Fruit fly (Drosophila melanogaster) whole organism, embryonic: Measurements from ENCODE around the gene CG32121.

Experiments
- Bteb2 ChIP-seq: fragments of 200-800 bp; sonication (Bioruptor generic); optimal IDR thresholded peaks from 2 replicates; lab custom pipeline; 2016; ENCODE audit warnings: missing biosample characterization, missing genetic modification characterization
- CG10462 ChIP-seq: fragments of 200-800 bp; sonication (Bioruptor generic); optimal IDR thresholded peaks from 2 replicates; lab custom pipeline; 2016; ENCODE audit warnings: missing biosample characterization, missing genetic modification characterization
- CG12104 ChIP-seq: fragments of 200-800 bp; sonication (Bioruptor generic); optimal IDR thresholded peaks from 3 replicates; lab custom pipeline; 2016; ENCODE audit warnings: missing biosample characterization, missing genetic modification characterization
- CG12219 ChIP-seq: fragments of 200-800 bp; sonication (Bioruptor generic); optimal IDR thresholded peaks from 3 replicates; lab custom pipeline; 2018; ENCODE audit warnings: missing biosample characterization, mild to moderate bottlenecking, missing genetic modification characterization
- CG13424 ChIP-seq: fragments of 200-800 bp; sonication (Bioruptor generic); optimal IDR thresholded peaks from 2 replicates; lab custom pipeline; 2019; ENCODE audit warnings: missing biosample characterization, mild to moderate bottlenecking, missing genetic modification characterization, moderate library complexity
- CG13775 ChIP-seq: fragments of 200-800 bp; sonication (Bioruptor generic); optimal IDR thresholded peaks from 3 replicates; lab custom pipeline; 2017; ENCODE audit warnings: missing biosample characterization, mild to moderate bottlenecking, missing genetic modification characterization
- CG14710 ChIP-seq: fragments of 200-800 bp; sonication (Bioruptor generic); optimal IDR thresholded peaks from 3 replicates; lab custom pipeline; 2019; ENCODE audit warnings: missing biosample characterization, mild to moderate bottlenecking, missing genetic modification characterization, moderate library complexity
- CG1603 ChIP-seq: fragments of 200-800 bp; sonication (Bioruptor generic); optimal IDR thresholded peaks from 2 replicates; lab custom pipeline; 2019; ENCODE audit warnings: missing biosample characterization, mild to moderate bottlenecking, missing genetic modification characterization, moderate library complexity
- CG17829 ChIP-seq: fragments of 200-800 bp; optimal IDR thresholded peaks from 2 replicates; lab custom pipeline; 2019; ENCODE audit warnings: missing biosample characterization, mild to moderate bottlenecking, missing genetic modification characterization, moderate library complexity
- CG2116 ChIP-seq: fragments of 200-800 bp; sonication (Bioruptor generic); optimal IDR thresholded peaks from 3 replicates; lab custom pipeline; 2018; ENCODE audit warnings: missing biosample characterization, mild to moderate bottlenecking, missing genetic modification characterization
- CG2120 ChIP-seq: fragments of 200-800 bp; sonication (Bioruptor generic); optimal IDR thresholded peaks from 3 replicates; lab custom pipeline; 2016; ENCODE audit warnings: missing biosample characterization, missing genetic modification characterization
- CG2129 ChIP-seq: fragments of 200-800 bp; sonication (Bioruptor generic); IDR thresholded peaks from 2 replicates; pipeline ENCODE4 v1.3.6; 2022; ENCODE audit warnings: missing biosample characterization, missing genetic modification characterization; ENCODE audit not compliant: partially characterized antibody
- CG3995 ChIP-seq: fragments of 200-800 bp; sonication (Bioruptor generic); optimal IDR thresholded peaks from 3 replicates; lab custom pipeline; 2016; ENCODE audit warnings: missing biosample characterization, missing genetic modification characterization
- CG42726 ChIP-seq: fragments of 200-800 bp; sonication (Bioruptor generic); IDR thresholded peaks from 2 replicates; pipeline ENCODE4 v1.3.6; 2022; ENCODE audit warnings: missing biosample characterization, missing genetic modification characterization; ENCODE audit not compliant: partially characterized antibody
- CG6791 ChIP-seq: fragments of 200-800 bp; sonication (Bioruptor generic); IDR thresholded peaks from 3 replicates; pipeline ENCODE4 v1.3.6; 2022; ENCODE audit warnings: missing biosample characterization, missing genetic modification characterization; ENCODE audit not compliant: partially characterized antibody
- CG8290 ChIP-seq, 3 experiments: fragments of 200-800 bp; sonication (Bioruptor generic); optimal IDR thresholded peaks; 2 replicates each; lab custom pipeline; 2016 to 2019; ENCODE audit warnings: missing biosample characterization in 3 of 3, missing genetic modification characterization in 3 of 3, mild to moderate bottlenecking in 2 of 3, moderate library complexity in 1 of 3
- CG9932 ChIP-seq: fragments of 200-800 bp; sonication (Bioruptor generic); IDR thresholded peaks from 2 replicates; pipeline ENCODE4 v1.3.6; 2022; ENCODE audit warnings: missing biosample characterization, missing genetic modification characterization
- D ChIP-seq, 2 experiments: fragments of 200-800 bp in 1 of 2; fragments of >200 bp in 1 of 2; sonication (Bioruptor generic) in 1 of 2; optimal IDR thresholded peaks; 2 replicates in 1 of 2; 3 replicates in 1 of 2; lab custom pipeline; 2017; ENCODE audit warnings: mild to moderate bottlenecking in 1 of 2, missing biosample characterization in 1 of 2, missing genetic modification characterization in 1 of 2, missing genetic modification reagents in 1 of 2
- Dip2 ChIP-seq: fragments of 200-800 bp; sonication (Bioruptor generic); IDR thresholded peaks from 2 replicates; pipeline ENCODE4 v1.3.6; 2022; ENCODE audit warnings: missing biosample characterization, missing genetic modification characterization
- Dp ChIP-seq: fragments of 200-800 bp; sonication (Bioruptor generic); optimal IDR thresholded peaks from 2 replicates; lab custom pipeline; 2018; ENCODE audit warnings: missing biosample characterization, mild to moderate bottlenecking, missing genetic modification characterization, moderate library complexity
- Dref ChIP-seq: fragments of 200-800 bp; sonication (Bioruptor generic); IDR thresholded peaks from 2 replicates; pipeline ENCODE4 v1.3.6; 2022; ENCODE audit warnings: missing biosample characterization, missing genetic modification characterization
- Myb ChIP-seq: fragments of 200-800 bp; sonication (Bioruptor generic); optimal IDR thresholded peaks from 2 replicates; lab custom pipeline; 2016; ENCODE audit warnings: missing biosample characterization, missing genetic modification characterization
- Sry-δ ChIP-seq: fragments of 200-800 bp; sonication (Bioruptor generic); optimal IDR thresholded peaks from 2 replicates; lab custom pipeline; 2016; ENCODE audit warnings: missing biosample characterization, missing genetic modification characterization
- Xrp1 ChIP-seq: fragments of 200-800 bp; sonication (Bioruptor generic); IDR thresholded peaks from 2 replicates; pipeline ENCODE4 v1.3.6; 2022; ENCODE audit warnings: missing biosample characterization, missing genetic modification characterization
- YL-1 ChIP-seq: fragments of 200-800 bp; sonication (Bioruptor generic); optimal IDR thresholded peaks from 3 replicates; lab custom pipeline; 2017; ENCODE audit warnings: missing biosample characterization, mild to moderate bottlenecking, missing genetic modification characterization
- amos ChIP-seq: fragments of 200-800 bp; sonication (Bioruptor generic); IDR thresholded peaks from 2 replicates; pipeline ENCODE4 v1.3.6; 2022; ENCODE audit warnings: missing biosample characterization, missing genetic modification characterization; ENCODE audit not compliant: partially characterized antibody
- bcd ChIP-seq: fragments of 200-800 bp; sonication (Bioruptor generic); optimal IDR thresholded peaks from 2 replicates; lab custom pipeline; 2017; ENCODE audit warnings: missing biosample characterization, mild to moderate bottlenecking, missing genetic modification characterization
- cad ChIP-seq: fragments of >200 bp; optimal IDR thresholded peaks from 2 replicates; lab custom pipeline; 2017; ENCODE audit warnings: missing biosample characterization, missing genetic modification characterization
- chif ChIP-seq, 2 experiments: fragments of 200-800 bp; sonication (Bioruptor generic); optimal IDR thresholded peaks; 3 replicates each; lab custom pipeline; 2016; ENCODE audit warnings: missing biosample characterization in 2 of 2, missing genetic modification characterization in 2 of 2
- gsb-n ChIP-seq: fragments of 200-800 bp; sonication (Bioruptor generic); optimal IDR thresholded peaks from 3 replicates; lab custom pipeline; 2018; ENCODE audit warnings: missing biosample characterization, mild to moderate bottlenecking, missing genetic modification characterization
- hbn ChIP-seq: fragments of 200-800 bp; sonication (Bioruptor generic); IDR thresholded peaks from 2 replicates; pipeline ENCODE4 v1.3.6; 2022; ENCODE audit warnings: missing biosample characterization, missing genetic modification characterization; ENCODE audit not compliant: partially characterized antibody
- ind ChIP-seq: fragments of 200-800 bp; sonication (Bioruptor generic); optimal IDR thresholded peaks from 3 replicates; lab custom pipeline; 2016; ENCODE audit warnings: missing biosample characterization, missing genetic modification characterization
- inv ChIP-seq: fragments of 200-800 bp; sonication (Bioruptor generic); IDR thresholded peaks from 2 replicates; pipeline ENCODE4 v1.3.6; 2022; ENCODE audit warnings: missing biosample characterization, missing genetic modification characterization; ENCODE audit not compliant: partially characterized antibody
- kah ChIP-seq: fragments of 200-800 bp; sonication (Bioruptor generic); optimal IDR thresholded peaks from 2 replicates; lab custom pipeline; 2018; ENCODE audit warnings: missing biosample characterization, mild to moderate bottlenecking, missing genetic modification characterization
- lab ChIP-seq: fragments of 200-800 bp; sonication (Bioruptor generic); optimal IDR thresholded peaks from 3 replicates; lab custom pipeline; 2017; ENCODE audit warnings: missing biosample characterization, missing genetic modification characterization, mild to moderate bottlenecking, moderate library complexity, missing genetic modification reagents
- lilli ChIP-seq: fragments of 200-800 bp; sonication (Bioruptor generic); optimal IDR thresholded peaks from 3 replicates; lab custom pipeline; 2016; ENCODE audit warnings: missing biosample characterization, missing genetic modification characterization
- peb ChIP-seq: fragments of 200-800 bp; sonication (Bioruptor generic); IDR thresholded peaks from 2 replicates; pipeline ENCODE4 v1.3.6; 2022; ENCODE audit warnings: missing biosample characterization, missing genetic modification characterization
- zen ChIP-seq: fragments of 200-800 bp; sonication (Bioruptor generic); optimal IDR thresholded peaks from 3 replicates; lab custom pipeline; 2018; ENCODE audit warnings: missing biosample characterization, mild to moderate bottlenecking, missing genetic modification characterization, moderate library complexity
- zen2 ChIP-seq: fragments of 200-800 bp; sonication (Bioruptor generic); IDR thresholded peaks from 3 replicates; pipeline ENCODE4 v1.3.6; 2022; ENCODE audit warnings: missing biosample characterization, missing genetic modification characterization; ENCODE audit not compliant: partially characterized antibody
- zf30C ChIP-seq: fragments of 200-800 bp; sonication (Bioruptor generic); optimal IDR thresholded peaks from 3 replicates; lab custom pipeline; 2018; ENCODE audit warnings: missing biosample characterization, mild to moderate bottlenecking, missing genetic modification characterization

Gene CG32121

DNA sequence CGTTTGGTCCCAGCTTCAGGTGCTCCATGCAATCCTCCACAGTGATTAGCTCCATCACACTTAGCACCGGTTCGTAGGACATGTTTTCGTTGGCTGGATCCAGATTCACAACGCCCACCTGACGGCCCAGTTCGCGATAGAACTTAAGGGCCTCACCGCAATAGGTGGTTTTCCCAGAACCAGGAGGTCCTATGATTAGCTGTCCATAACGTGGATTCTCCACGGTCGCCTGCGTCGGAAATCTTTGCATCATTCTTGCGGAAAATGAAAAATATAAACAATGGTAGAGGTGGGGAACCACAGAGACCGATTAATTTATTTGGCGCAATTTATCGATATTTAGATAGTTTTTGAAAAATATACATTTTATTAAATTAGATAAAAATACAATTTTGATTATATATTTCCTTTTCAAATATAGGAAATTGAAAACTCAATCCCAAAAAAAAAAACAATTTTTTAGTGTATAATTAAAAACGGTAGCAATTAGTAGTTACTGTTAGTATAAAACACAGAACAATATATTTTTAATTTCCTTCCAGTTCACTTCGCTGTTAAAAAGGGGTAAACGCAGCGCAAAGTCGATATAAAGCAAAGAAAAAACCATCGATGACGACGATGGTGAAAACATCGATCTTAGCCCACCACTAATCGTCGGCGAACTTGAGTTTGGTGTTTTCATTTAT is 9.8 kb downstream of the CG32121 start, which contains the start of the genes CG10222 and flr (continued):
- TF ChIP-seq cad (GFP tag; lab: Kevin White, UChicago) (no peak), inv (GFP tag; lab: Robert Waterston, UW) (peak; percentile 64), lilli (GFP tag; lab: Kevin White, UChicago) (peak; percentile 34), Myb (GFP tag; lab: Kevin White, UChicago) (no peak), hbn (GFP tag; lab: Robert Waterston, UW) (peak; percentile 66; the same call in 1 of the 2 replicates), gsb-n (tag; lab: Kevin White, UChicago) (peak; percentile 11), CG6791 (GFP tag; lab: Robert Waterston, UW) (peak; percentile 75; the same call in 2 of the 3 replicates), bcd (GFP tag; lab: Kevin White, UChicago) (no peak), CG12219 (GFP tag; lab: Kevin White, UChicago) (no peak), CG12104 (GFP tag; lab: Kevin White, UChicago) (peak; percentile 20), chif (GFP tag; optimal IDR thresholded peaks at IDR 0.05; lab: Kevin White, UChicago) (no peak), D (optimal IDR thresholded peaks at IDR 0.05; lab: Kevin White, UChicago) (peak; percentile 70), D (GFP tag; optimal IDR thresholded peaks at IDR 0.05; lab: Kevin White, UChicago) (peak; percentile 27), ind (GFP tag; lab: Kevin White, UChicago) (peak; percentile 12), CG13424 (tag; lab: Kevin White, UChicago) (peak; percentile 18), zf30C (GFP tag; lab: Kevin White, UChicago) (no peak), Sry-δ (GFP tag; lab: Kevin White, UChicago) (peak; percentile 86), CG17829 (peak; percentile 40), Xrp1 (GFP tag; lab: Robert Waterston, UW) (no peak), Dip2 (GFP tag; lab: Robert Waterston, UW) (no peak), CG2116 (peak; percentile 70), Dp (GFP tag; lab: Kevin White, UChicago) (peak; percentile 69), CG10462 (GFP tag; lab: Kevin White, UChicago) (no peak), CG2120 (peak; percentile 6), CG14710 (tag; lab: Kevin White, UChicago) (peak; percentile 58), zen2 (GFP tag; lab: Robert Waterston, UW) (0 out of 3 replicates have a peak, but pooled peaks have one; percentile 10), CG1603 (peak; percentile 7), CG42726 (GFP tag; lab: Robert Waterston, UW) (0 out of 2 replicates have a peak, but pooled peaks have one; percentile 42), CG2129 (GFP tag; lab: Robert Waterston, UW) (peak; percentile 46; the same call in 1 of the 2 replicates), Bteb2 (no peak), amos (GFP tag; lab: Robert Waterston, UW) (peak; percentile 68), peb (no peak), CG13775 (GFP tag; lab: Kevin White, UChicago) (no peak), CG9932 (peak; percentile 56), CG8290 (GFP tag; optimal IDR thresholded peaks at IDR 0.05; lab: Kevin White, UChicago) (peak; percentile 29), CG8290 (tag; optimal IDR thresholded peaks at IDR 0.05; lab: Kevin White, UChicago) (no peak), CG3995 (GFP tag; lab: Kevin White, UChicago) (peak; percentile 17), kah (no peak), YL-1 (GFP tag; lab: Kevin White, UChicago) (peak; percentile 1), Dref (GFP tag; lab: Robert Waterston, UW) (peak; percentile 76), lab (peak; percentile 20), zen (tag; lab: Kevin White, UChicago) (peak; percentile 10)
